Worm (Caenorhabditis elegans): ENCODE results near the gene acdh-8.

DNA sequence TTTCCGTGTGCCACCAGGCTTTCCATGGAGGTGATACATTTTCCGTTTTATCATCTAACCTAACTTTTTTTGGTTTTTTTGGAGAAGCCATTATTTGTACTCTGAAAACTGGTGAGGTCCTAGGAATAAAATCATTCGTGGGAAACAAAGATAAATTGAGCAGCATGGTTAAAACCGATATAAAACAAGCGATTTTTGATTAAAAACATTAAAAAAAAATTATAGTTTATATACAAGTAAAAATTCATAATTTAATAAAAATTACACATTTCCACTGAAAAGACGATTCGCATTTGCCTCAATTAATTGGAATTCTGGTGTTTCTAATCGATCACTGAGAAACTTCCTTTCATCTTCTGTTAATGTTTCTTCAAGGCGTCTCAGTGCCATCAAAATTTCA lies 44.2 kb downstream of the acdh-8 start, which contains the start of gene ZK1248.15:
- no peak for TF ChIP-seq ceh-31 (tag; optimal IDR thresholded peaks at IDR 0.05)
- TF ChIP-seq nfya-1 (tag; optimal IDR thresholded peaks at IDR 0.05): no peak
- TF ChIP-seq tbx-2 (tag; optimal IDR thresholded peaks at IDR 0.05): no peak
- no peak for TF ChIP-seq dmd-4 (tag; optimal IDR thresholded peaks at IDR 0.05; ENCODE audit: borderline replicate concordance)
- no peak for TF ChIP-seq nhr-11 (tag; optimal IDR thresholded peaks at IDR 0.05)
